Worm (Caenorhabditis elegans) whole organism, early embryonic: Measurements from ENCODE around the gene bgnt-1.1.

ENCODE experiments used
- F13C5.2 ChIP-seq: sonication (generic microtip); optimal IDR thresholded peaks from 2 replicates; lab custom pipeline; 2017; ENCODE audit warnings: mild to moderate bottlenecking, missing genetic modification characterization, inconsistent platforms, missing compliant biosample characterization
- aly-1 ChIP-seq: sonication (generic microtip); optimal IDR thresholded peaks from 2 replicates; lab custom pipeline; 2016; ENCODE audit warnings: missing genetic modification characterization, missing compliant biosample characterization
- ama-1 ChIP-seq: fragments of 150-350 bp; optimal IDR thresholded peaks from 2 replicates; lab custom pipeline; 2014
- ceh-13 ChIP-seq: fragments of 200-800 bp; sonication (Bioruptor generic); optimal IDR thresholded peaks from 2 replicates; lab custom pipeline; 2018; ENCODE audit warnings: mild to moderate bottlenecking, missing genetic modification characterization, missing compliant biosample characterization
- ceh-36 ChIP-seq: sonication (generic microtip); optimal IDR thresholded peaks from 2 replicates; lab custom pipeline; 2016; ENCODE audit warnings: missing genetic modification characterization, inconsistent platforms, missing compliant biosample characterization
- ets-7 ChIP-seq: sonication (generic microtip); optimal IDR thresholded peaks from 2 replicates; lab custom pipeline; 2016; ENCODE audit warnings: missing genotype, missing genetic modification characterization, missing compliant biosample characterization
- flt-1 ChIP-seq: fragments of 200-800 bp; sonication (Bioruptor generic); IDR thresholded peaks from 2 replicates; pipeline ENCODE4 v1.3.6; 2022; ENCODE audit warnings: missing genetic modification characterization, missing compliant biosample characterization
- hmbx-1 ChIP-seq: sonication (generic microtip); optimal IDR thresholded peaks from 2 replicates; lab custom pipeline; 2016; ENCODE audit warnings: mild to moderate bottlenecking, missing genetic modification characterization, missing compliant biosample characterization
- hmg-4 ChIP-seq: fragments of 200-800 bp; sonication (Bioruptor generic); optimal IDR thresholded peaks from 2 replicates; lab custom pipeline; 2018; ENCODE audit warnings: mild to moderate bottlenecking, missing genetic modification characterization, missing compliant biosample characterization
- scrt-1 ChIP-seq: fragments of 200-800 bp; sonication (Bioruptor generic); IDR thresholded peaks from 2 replicates; pipeline ENCODE4 v1.3.6; 2022; ENCODE audit warnings: missing genetic modification characterization, missing compliant biosample characterization
- sea-1 ChIP-seq: fragments of 200-800 bp; sonication (Bioruptor generic); conservative IDR thresholded peaks from 2 replicates; pipeline ENCODE4 v1.3.6; 2022; ENCODE audit warnings: missing genetic modification characterization, missing compliant biosample characterization
- tbx-11 ChIP-seq: fragments of 200-800 bp; sonication (Bioruptor generic); IDR thresholded peaks from 2 replicates; pipeline ENCODE4 v1.3.6; 2022; ENCODE audit warnings: missing genetic modification characterization, missing compliant biosample characterization
- tbx-37 ChIP-seq: fragments of 200-800 bp; sonication (Bioruptor generic); conservative IDR thresholded peaks from 2 replicates; pipeline ENCODE4 v1.3.6; 2022; ENCODE audit warnings: missing genetic modification reagents, missing genetic modification characterization, missing compliant biosample characterization
- tra-4 ChIP-seq: sonication (generic microtip); optimal IDR thresholded peaks from 2 replicates; lab custom pipeline; 2017; ENCODE audit warnings: missing genetic modification characterization, missing compliant biosample characterization

DNA sequence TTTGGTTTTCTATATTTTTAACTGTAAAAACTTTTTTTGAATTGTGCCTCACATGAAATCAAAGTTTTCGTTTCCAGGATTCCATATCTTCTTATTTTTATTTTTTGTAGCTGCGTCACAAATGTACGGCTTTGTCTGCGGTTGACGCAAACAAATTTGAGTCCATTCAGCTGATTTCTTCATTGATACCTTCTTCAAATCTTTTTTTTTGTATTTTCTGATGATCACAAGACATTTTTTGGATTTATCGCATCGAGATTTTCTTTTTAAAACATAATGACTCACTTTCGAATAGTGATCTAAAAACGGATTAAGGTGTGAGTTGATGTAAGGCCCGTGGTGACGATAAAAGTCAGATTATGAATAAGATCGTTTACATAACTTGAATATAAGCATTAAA is 46.1 kb downstream of the bgnt-1.1 start:
- no peak for TF ChIP-seq F13C5.2 (tag; lab: Kevin White, UChicago)
- TF ChIP-seq ama-1 (lab: Kevin White, UChicago): no peak
- no peak for TF ChIP-seq hmbx-1 (tag; lab: Kevin White, UChicago)
- TF ChIP-seq aly-1: no peak
- TF ChIP-seq ceh-36: no peak
- TF ChIP-seq tbx-37: no peak
- TF ChIP-seq tbx-11 (GFP tag; lab: Robert Waterston, UW): no peak
- no peak for TF ChIP-seq ets-7 (tag; lab: Kevin White, UChicago)
- no peak for TF ChIP-seq flt-1
- no peak for TF ChIP-seq ceh-13 (GFP tag; lab: Kevin White, UChicago)
- no peak for TF ChIP-seq sea-1 (GFP tag; lab: Robert Waterston, UW)
- no peak for TF ChIP-seq scrt-1 (GFP tag; lab: Robert Waterston, UW)
- no peak for TF ChIP-seq hmg-4 (GFP tag; lab: Kevin White, UChicago)
- TF ChIP-seq tra-4 (tag; lab: Kevin White, UChicago): no peak
